Fruit fly (Drosophila melanogaster) whole organism, embryonic: ENCODE results near the gene CG31265.
A peak's percentile ranks its signal among the peaks of the same experiment; 100 is the strongest.

Experiments used
- B-H1 ChIP-seq: fragments of 200-800 bp; sonication (Bioruptor generic); IDR thresholded peaks from 3 replicates; pipeline ENCODE4 v1.3.6; 2022; ENCODE audit warnings: missing biosample characterization, missing genetic modification characterization
- BEAF-32 ChIP-seq: fragments of 200-800 bp; sonication (Bioruptor generic); optimal IDR thresholded peaks from 3 replicates; lab custom pipeline; 2017; ENCODE audit warnings: missing biosample characterization, missing genetic modification characterization, mild to moderate bottlenecking, moderate library complexity, missing genetic modification reagents
- CG10209 ChIP-seq: fragments of 200-800 bp; sonication (Bioruptor generic); optimal IDR thresholded peaks from 3 replicates; lab custom pipeline; 2017; ENCODE audit warnings: missing biosample characterization, mild to moderate bottlenecking, missing genetic modification characterization, missing genetic modification reagents
- CG10267 ChIP-seq: fragments of 200-800 bp; sonication (Bioruptor generic); optimal IDR thresholded peaks from 2 replicates; lab custom pipeline; 2018; ENCODE audit warnings: missing biosample characterization, mild to moderate bottlenecking, missing genetic modification characterization, moderate library complexity
- CG10959 ChIP-seq: fragments of 200-800 bp; sonication (Bioruptor generic); IDR thresholded peaks from 2 replicates; pipeline ENCODE4 v1.3.6; 2022; ENCODE audit warnings: missing biosample characterization, missing genetic modification characterization
- CG11695 ChIP-seq: fragments of 200-800 bp; sonication (Bioruptor generic); IDR thresholded peaks from 3 replicates; pipeline ENCODE4 v1.3.6; 2022; ENCODE audit warnings: missing biosample characterization, missing genetic modification characterization
- CG12104 ChIP-seq: fragments of 200-800 bp; sonication (Bioruptor generic); optimal IDR thresholded peaks from 3 replicates; lab custom pipeline; 2016; ENCODE audit warnings: missing biosample characterization, missing genetic modification characterization
- CG12219 ChIP-seq: fragments of 200-800 bp; sonication (Bioruptor generic); optimal IDR thresholded peaks from 3 replicates; lab custom pipeline; 2018; ENCODE audit warnings: missing biosample characterization, mild to moderate bottlenecking, missing genetic modification characterization
- CG12299 ChIP-seq: fragments of 200-800 bp; sonication (Bioruptor generic); optimal IDR thresholded peaks from 2 replicates; lab custom pipeline; 2018; ENCODE audit warnings: missing biosample characterization, mild to moderate bottlenecking, missing genetic modification characterization
- CG1647 ChIP-seq: fragments of 200-800 bp; sonication (Bioruptor generic); optimal IDR thresholded peaks from 3 replicates; lab custom pipeline; 2016; ENCODE audit warnings: missing biosample characterization, missing genetic modification characterization
- CG18599 ChIP-seq: fragments of 200-800 bp; sonication (Bioruptor generic); optimal IDR thresholded peaks from 3 replicates; lab custom pipeline; 2017; ENCODE audit warnings: missing biosample characterization, missing genetic modification characterization, mild to moderate bottlenecking, moderate library complexity, missing genetic modification reagents
- CG31388 ChIP-seq: fragments of 200-800 bp; sonication (Bioruptor generic); optimal IDR thresholded peaks from 2 replicates; lab custom pipeline; 2016; ENCODE audit warnings: missing biosample characterization, missing genetic modification characterization
- CG3995 ChIP-seq: fragments of 200-800 bp; sonication (Bioruptor generic); optimal IDR thresholded peaks from 3 replicates; lab custom pipeline; 2016; ENCODE audit warnings: missing biosample characterization, missing genetic modification characterization
- CG4617 ChIP-seq: fragments of 200-800 bp; sonication (Bioruptor generic); optimal IDR thresholded peaks from 3 replicates; lab custom pipeline; 2016; ENCODE audit warnings: missing biosample characterization, missing genetic modification characterization, borderline replicate concordance
- CG4730 ChIP-seq: fragments of 200-800 bp; sonication (Bioruptor generic); IDR thresholded peaks from 2 replicates; pipeline ENCODE4 v1.3.6; 2022; ENCODE audit warnings: missing biosample characterization, missing genetic modification characterization
- CG7839 ChIP-seq: fragments of 200-800 bp; sonication (Bioruptor generic); optimal IDR thresholded peaks from 3 replicates; lab custom pipeline; 2018; ENCODE audit warnings: missing biosample characterization, mild to moderate bottlenecking, missing genetic modification characterization, moderate library complexity
- Dad ChIP-seq: fragments of 200-800 bp; sonication (Bioruptor generic); optimal IDR thresholded peaks from 3 replicates; lab custom pipeline; 2016; ENCODE audit warnings: missing biosample characterization, missing genetic modification characterization
- Dll ChIP-seq: fragments of 200-800 bp; sonication (Bioruptor generic); IDR thresholded peaks from 4 replicates; pipeline ENCODE4 v1.3.6; 2022; ENCODE audit warnings: missing biosample characterization, missing genetic modification characterization; ENCODE audit not compliant: partially characterized antibody
- Ets65A ChIP-seq: fragments of 200-800 bp; sonication (Bioruptor generic); peaks from one replicate; lab custom pipeline; 2016; ENCODE audit warnings: missing biosample characterization, missing genetic modification characterization
- H2.0 ChIP-seq: fragments of 200-800 bp; sonication (Bioruptor generic); IDR thresholded peaks from 2 replicates; pipeline ENCODE4 v1.3.6; 2022; ENCODE audit warnings: missing biosample characterization, missing genetic modification characterization
- HLH3B ChIP-seq: fragments of 200-800 bp; sonication (Bioruptor generic); IDR thresholded peaks from 2 replicates; pipeline ENCODE4 v1.3.6; 2022; ENCODE audit warnings: missing biosample characterization, missing genetic modification characterization
- HLH54F ChIP-seq: fragments of 200-800 bp; sonication (Bioruptor generic); optimal IDR thresholded peaks from 3 replicates; lab custom pipeline; 2016; ENCODE audit warnings: missing biosample characterization, missing genetic modification characterization
- Hey ChIP-seq: fragments of 200-800 bp; sonication (Bioruptor generic); optimal IDR thresholded peaks from 3 replicates; lab custom pipeline; 2018; ENCODE audit warnings: missing biosample characterization, mild to moderate bottlenecking, missing genetic modification characterization
- Hr3 ChIP-seq: fragments of 200-800 bp; sonication (Bioruptor generic); optimal IDR thresholded peaks from 3 replicates; lab custom pipeline; 2016; ENCODE audit warnings: missing biosample characterization, missing genetic modification characterization
- Lpt ChIP-seq: fragments of >200 bp; optimal IDR thresholded peaks from 2 replicates; lab custom pipeline; 2018; ENCODE audit warnings: missing biosample characterization, missing genetic modification characterization
- MESR4 ChIP-seq: fragments of 200-800 bp; sonication (Bioruptor generic); optimal IDR thresholded peaks from 2 replicates; lab custom pipeline; 2018; ENCODE audit warnings: missing biosample characterization, mild to moderate bottlenecking, missing genetic modification characterization, moderate library complexity
- NC2β ChIP-seq: fragments of 200-800 bp; sonication (Bioruptor generic); optimal IDR thresholded peaks from 2 replicates; lab custom pipeline; 2016; ENCODE audit warnings: missing biosample characterization, missing genetic modification characterization
- Ravus ChIP-seq: fragments of 200-800 bp; sonication (Bioruptor generic); IDR thresholded peaks from 2 replicates; pipeline ENCODE4 v1.3.6; 2022; ENCODE audit warnings: missing biosample characterization, missing genetic modification characterization
- Sry-β ChIP-seq: fragments of 200-800 bp; sonication (Bioruptor generic); optimal IDR thresholded peaks from 2 replicates; lab custom pipeline; 2018; ENCODE audit warnings: missing biosample characterization, mild to moderate bottlenecking, missing genetic modification characterization, moderate library complexity
- Stat92E ChIP-seq, 3 experiments: fragments of >200 bp in 2 of 3; fragments of 200-800 bp in 1 of 3; sonication (Bioruptor generic) in 1 of 3; optimal IDR thresholded peaks; 2 replicates each; lab custom pipeline; 2017 to 2019; ENCODE audit warnings: missing biosample characterization in 3 of 3, missing genetic modification characterization in 3 of 3, mild to moderate bottlenecking in 1 of 3, moderate library complexity in 1 of 3
- al ChIP-seq: fragments of 200-800 bp; sonication (Bioruptor generic); IDR thresholded peaks from 2 replicates; pipeline ENCODE4 v1.3.6; 2022; ENCODE audit warnings: missing biosample characterization, missing genetic modification characterization
- ap ChIP-seq: fragments of 200-800 bp; sonication (Bioruptor generic); IDR thresholded peaks from 2 replicates; pipeline ENCODE4 v1.3.6; 2022; ENCODE audit warnings: missing biosample characterization, missing genetic modification characterization
- bcd ChIP-seq: fragments of 200-800 bp; sonication (Bioruptor generic); optimal IDR thresholded peaks from 2 replicates; lab custom pipeline; 2017; ENCODE audit warnings: missing biosample characterization, mild to moderate bottlenecking, missing genetic modification characterization
- cas ChIP-seq: fragments of 200-800 bp; sonication (Bioruptor generic); IDR thresholded peaks from 2 replicates; pipeline ENCODE4 v1.3.6; 2022; ENCODE audit warnings: missing biosample characterization, missing genetic modification characterization
- cato ChIP-seq: fragments of 200-800 bp; sonication (Bioruptor generic); optimal IDR thresholded peaks from 2 replicates; lab custom pipeline; 2016; ENCODE audit warnings: missing biosample characterization, missing genetic modification characterization, borderline replicate concordance
- chm ChIP-seq: fragments of 200-800 bp; sonication (Bioruptor generic); IDR thresholded peaks from 2 replicates; pipeline ENCODE4 v1.3.6; 2022; ENCODE audit warnings: missing biosample characterization, missing genetic modification characterization
- croc ChIP-seq: fragments of 200-800 bp; sonication (Bioruptor generic); conservative IDR thresholded peaks from 3 replicates; pipeline ENCODE4 v1.3.6; 2022; ENCODE audit warnings: missing biosample characterization, missing genetic modification characterization
- dan ChIP-seq: fragments of 200-800 bp; sonication (Bioruptor generic); IDR thresholded peaks from 2 replicates; pipeline ENCODE4 v1.3.6; 2022; ENCODE audit warnings: missing biosample characterization, missing genetic modification characterization
- fd102C ChIP-seq: fragments of 200-800 bp; sonication (Bioruptor generic); optimal IDR thresholded peaks from 2 replicates; lab custom pipeline; 2018; ENCODE audit warnings: missing biosample characterization, mild to moderate bottlenecking, missing genetic modification characterization, moderate library complexity
- fd64A ChIP-seq: fragments of 200-800 bp; sonication (Bioruptor generic); optimal IDR thresholded peaks from 3 replicates; lab custom pipeline; 2018; ENCODE audit warnings: missing biosample characterization, mild to moderate bottlenecking, missing genetic modification characterization
- fu2 ChIP-seq: fragments of 200-800 bp; sonication (Bioruptor generic); optimal IDR thresholded peaks from 2 replicates; lab custom pipeline; 2016; ENCODE audit warnings: missing biosample characterization, missing genetic modification characterization
- ham ChIP-seq: fragments of 200-800 bp; sonication (Bioruptor generic); IDR thresholded peaks from 2 replicates; pipeline ENCODE4 v1.3.6; 2022; ENCODE audit warnings: missing biosample characterization, missing genetic modification characterization
- ind ChIP-seq: fragments of 200-800 bp; sonication (Bioruptor generic); optimal IDR thresholded peaks from 3 replicates; lab custom pipeline; 2016; ENCODE audit warnings: missing biosample characterization, missing genetic modification characterization
- inv ChIP-seq: fragments of 200-800 bp; sonication (Bioruptor generic); IDR thresholded peaks from 2 replicates; pipeline ENCODE4 v1.3.6; 2022; ENCODE audit warnings: missing biosample characterization, missing genetic modification characterization; ENCODE audit not compliant: partially characterized antibody
- jing ChIP-seq: fragments of 200-800 bp; sonication (Bioruptor generic); optimal IDR thresholded peaks from 2 replicates; lab custom pipeline; 2018; ENCODE audit warnings: missing biosample characterization, mild to moderate bottlenecking, missing genetic modification characterization
- mam ChIP-seq: fragments of 200-800 bp; sonication (Bioruptor generic); optimal IDR thresholded peaks from 3 replicates; lab custom pipeline; 2016; ENCODE audit warnings: missing biosample characterization, missing genetic modification characterization
- pita ChIP-seq: fragments of 200-800 bp; sonication (Bioruptor generic); optimal IDR thresholded peaks from 2 replicates; lab custom pipeline; 2017; ENCODE audit warnings: missing biosample characterization, mild to moderate bottlenecking, missing genetic modification characterization
- run ChIP-seq: fragments of 200-800 bp; sonication (Bioruptor generic); optimal IDR thresholded peaks from 3 replicates; lab custom pipeline; 2018; ENCODE audit warnings: missing biosample characterization, mild to moderate bottlenecking, missing genetic modification characterization
- tgo ChIP-seq: fragments of 200-800 bp; sonication (Bioruptor generic); IDR thresholded peaks from 3 replicates; pipeline ENCODE4 v1.3.6; 2022; ENCODE audit warnings: missing biosample characterization, missing genetic modification characterization
- ttk ChIP-seq: fragments of 200-800 bp; sonication (Bioruptor generic); IDR thresholded peaks from 2 replicates; pipeline ENCODE4 v2.1.2; 2022; ENCODE audit warnings: missing biosample characterization, missing genetic modification characterization
- vfl ChIP-seq: fragments of 200-800 bp; sonication (Bioruptor generic); optimal IDR thresholded peaks from 2 replicates; lab custom pipeline; 2016; ENCODE audit warnings: missing biosample characterization, missing genetic modification characterization
- zen2 ChIP-seq: fragments of 200-800 bp; sonication (Bioruptor generic); IDR thresholded peaks from 3 replicates; pipeline ENCODE4 v1.3.6; 2022; ENCODE audit warnings: missing biosample characterization, missing genetic modification characterization; ENCODE audit not compliant: partially characterized antibody

The CG31265 gene

dm6 chr3R:17118917-17119378 is 9.1 kb upstream of the CG31265 start (continued):
- TF ChIP-seq CG12104 (GFP tag; lab: Kevin White, UChicago) (no peak), H2.0 (GFP tag; lab: Robert Waterston, UW) (no peak), CG4730 (no peak), ap (GFP tag; lab: Robert Waterston, UW) (no peak), CG1647 (GFP tag; lab: Kevin White, UChicago) (no peak), al (GFP tag; lab: Robert Waterston, UW) (no peak), CG7839 (tag; lab: Kevin White, UChicago) (no peak), B-H1 (GFP tag; lab: Robert Waterston, UW) (no peak), ind (GFP tag; lab: Kevin White, UChicago) (no peak), dan (GFP tag; lab: Robert Waterston, UW) (no peak), HLH3B (GFP tag; lab: Robert Waterston, UW) (no peak), Hey (tag; lab: Kevin White, UChicago) (no peak), ham (no peak), ttk (GFP tag; lab: Robert Waterston, UW) (no peak), Ets65A (no peak), fd102C (GFP tag; lab: Kevin White, UChicago) (no peak), zen2 (GFP tag; lab: Robert Waterston, UW) (no peak; the same call in 2 of the 3 replicates), bcd (GFP tag; lab: Kevin White, UChicago) (no peak), CG10209 (GFP tag; lab: Kevin White, UChicago) (no peak), Stat92E (GFP tag; optimal IDR thresholded peaks at IDR 0.05; lab: Kevin White, UChicago) (no peak), CG4617 (no peak), Sry-β (GFP tag; lab: Kevin White, UChicago) (no peak), vfl (GFP tag; lab: Kevin White, UChicago) (no peak), Hr3 (GFP tag; lab: Kevin White, UChicago) (no peak), mam (no peak), Lpt (GFP tag; lab: Kevin White, UChicago) (no peak), tgo (no peak), cato (GFP tag; lab: Kevin White, UChicago) (no peak), CG31388 (GFP tag; lab: Kevin White, UChicago) (no peak), CG10267 (tag; lab: Kevin White, UChicago) (no peak), CG12299 (tag; lab: Kevin White, UChicago) (no peak), pita (no peak), CG11695 (no peak), cas (no peak), Dll (no peak), Ravus (no peak), jing (GFP tag; lab: Kevin White, UChicago) (no peak), BEAF-32 (no peak), CG3995 (GFP tag; lab: Kevin White, UChicago) (no peak), CG12219 (GFP tag; lab: Kevin White, UChicago) (no peak), HLH54F (no peak), croc (GFP tag; lab: Robert Waterston, UW) (no peak), fu2 (GFP tag; lab: Kevin White, UChicago) (no peak), CG18599 (GFP tag; lab: Kevin White, UChicago) (no peak), fd64A (GFP tag; lab: Kevin White, UChicago) (no peak), MESR4 (no peak), chm (no peak; the same call in 1 of the 2 replicates), inv (GFP tag; lab: Robert Waterston, UW) (peak; percentile 39; the same call in 1 of the 2 replicates), NC2β (no peak), Dad (GFP tag; lab: Kevin White, UChicago) (no peak), CG10959 (GFP tag; lab: Robert Waterston, UW) (no peak), run (tag; lab: Kevin White, UChicago) (no peak)
